ENCODE assay signal across 7 worm cellular contexts in the genomic region with DNA sequence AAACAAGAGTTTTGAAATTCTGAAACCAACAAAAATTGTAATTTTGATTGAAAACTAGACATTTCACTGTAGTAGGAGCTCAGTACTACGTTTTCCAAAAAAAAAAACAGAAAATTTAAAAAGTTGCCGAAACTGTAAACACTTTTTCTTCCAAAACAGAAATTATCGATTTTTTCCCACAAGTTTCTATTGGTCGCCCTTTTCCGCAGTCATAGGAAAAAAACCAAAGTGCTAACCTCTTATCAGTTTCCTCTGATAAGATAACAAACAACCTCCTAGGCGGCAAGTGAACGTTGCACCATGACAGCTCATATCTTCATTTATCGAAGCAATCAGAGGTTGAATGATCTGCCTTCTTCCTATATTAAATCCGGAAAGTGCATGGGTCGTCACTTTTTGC.
TF ChIP-seq lines count a peak whose summit lies in the region.

No protein-coding gene starts in this region.

TF ChIP-seq in whole organism, L1 larva, 84 proteins besides CTCF, POLR2A, EP300 and RAD21:
- TF ChIP-seq isw-1 (GFP tag; IDR thresholded peaks at IDR 0.05; lab: Robert Waterston, UW) (no peak), elt-2 (tag; optimal IDR thresholded peaks at IDR 0.05; lab: Kevin White, UChicago) (peak; percentile 79)

TF ChIP-seq in whole organism, L2 larva, 48 proteins besides CTCF, POLR2A, EP300 and RAD21:
- TF ChIP-seq mbf-1 (tag; optimal IDR thresholded peaks at IDR 0.05; lab: Kevin White, UChicago) (no peak), lsy-2 (tag; optimal IDR thresholded peaks at IDR 0.05; lab: Kevin White, UChicago) (peak in 1 of 2 experiments; percentile 1), ceh-16 (tag; optimal IDR thresholded peaks at IDR 0.05; lab: Kevin White, UChicago) (no peak), fos-1 (tag; optimal IDR thresholded peaks at IDR 0.05; lab: Kevin White, UChicago) (peak; percentile 72), alr-1 (tag; optimal IDR thresholded peaks at IDR 0.05; lab: Kevin White, UChicago) (no peak), gmeb-1 (tag; optimal IDR thresholded peaks at IDR 0.05; lab: Kevin White, UChicago) (peak; percentile 5)

TF ChIP-seq in whole organism, L3 larva, 47 proteins besides CTCF, POLR2A, EP300 and RAD21 (continues in another document):
- TF ChIP-seq nhr-25 (tag; optimal IDR thresholded peaks at IDR 0.05; lab: Kevin White, UChicago) (no peak), mdl-1 (tag; optimal IDR thresholded peaks at IDR 0.05; lab: Kevin White, UChicago) (no peak), eor-1 (tag; optimal IDR thresholded peaks at IDR 0.05; lab: Kevin White, UChicago) (no peak), lin-15B (tag; optimal IDR thresholded peaks at IDR 0.05; lab: Kevin White, UChicago) (no peak), ceh-82 (tag; optimal IDR thresholded peaks at IDR 0.05; lab: Kevin White, UChicago) (no peak), ceh-28 (tag; optimal IDR thresholded peaks at IDR 0.05; lab: Kevin White, UChicago) (peak; percentile 59), pqm-1 (tag; optimal IDR thresholded peaks at IDR 0.05; lab: Kevin White, UChicago) (peak; percentile 26), aly-2 (tag; optimal IDR thresholded peaks at IDR 0.05; lab: Kevin White, UChicago) (no peak), R02D3.7 (tag; optimal IDR thresholded peaks at IDR 0.05; lab: Kevin White, UChicago) (no peak), elt-2 (tag; optimal IDR thresholded peaks at IDR 0.05; lab: Kevin White, UChicago) (peak; percentile 83), egl-27 (tag; optimal IDR thresholded peaks at IDR 0.05; lab: Kevin White, UChicago) (no peak), zag-1 (tag; optimal IDR thresholded peaks at IDR 0.05; lab: Kevin White, UChicago) (no peak), elt-3 (tag; optimal IDR thresholded peaks at IDR 0.05; lab: Kevin White, UChicago) (no peak), skn-1 (tag; optimal IDR thresholded peaks at IDR 0.05; lab: Kevin White, UChicago) (no peak), ceh-16 (tag; optimal IDR thresholded peaks at IDR 0.05; lab: Kevin White, UChicago) (no peak), mml-1 (tag; optimal IDR thresholded peaks at IDR 0.05; lab: Kevin White, UChicago) (no peak), snpc-4 (tag; optimal IDR thresholded peaks at IDR 0.05; lab: Kevin White, UChicago) (no peak)

TF ChIP-seq in whole organism, L4 larva, 104 proteins besides CTCF, POLR2A, EP300 and RAD21 (continues in another document):
- TF ChIP-seq pqm-1 (tag; optimal IDR thresholded peaks at IDR 0.05; lab: Kevin White, UChicago), result peak; percentile 41
- peak; percentile 23 for TF ChIP-seq dve-1 (tag; optimal IDR thresholded peaks at IDR 0.05; lab: Kevin White, UChicago; ENCODE audit: insufficient read depth)
- no peak for TF ChIP-seq Y5F2A.4 (GFP tag; optimal IDR thresholded peaks at IDR 0.05; lab: Kevin White, UChicago)
- TF ChIP-seq ztf-7 (tag; optimal IDR thresholded peaks at IDR 0.05; lab: Kevin White, UChicago), result no peak
- no peak for TF ChIP-seq daf-12 (tag; optimal IDR thresholded peaks at IDR 0.05; lab: Kevin White, UChicago)
- no peak for TF ChIP-seq egl-27 (tag; optimal IDR thresholded peaks at IDR 0.05; lab: Kevin White, UChicago)
- no peak for TF ChIP-seq Y105C5A.15 (GFP tag; IDR thresholded peaks at IDR 0.05; lab: Robert Waterston, UW)
- no peak for TF ChIP-seq F44E2.7 (GFP tag; IDR thresholded peaks at IDR 0.05; lab: Robert Waterston, UW)
- TF ChIP-seq nhr-48 (tag; optimal IDR thresholded peaks at IDR 0.05; lab: Kevin White, UChicago), result no peak
- TF ChIP-seq duxl-1 (tag; optimal IDR thresholded peaks at IDR 0.05; lab: Kevin White, UChicago; ENCODE audit: poor library complexity), result peak; percentile 40
- no peak for TF ChIP-seq attf-4 (tag; optimal IDR thresholded peaks at IDR 0.05; lab: Kevin White, UChicago)
- TF ChIP-seq daf-16 (GFP tag; optimal IDR thresholded peaks at IDR 0.05; lab: Kevin White, UChicago), result no peak
- TF ChIP-seq daf-16 (tag; optimal IDR thresholded peaks at IDR 0.05; lab: Kevin White, UChicago), result peak; percentile 62
- 0 out of 2 replicates have a peak, but pooled peaks have one; percentile 29 for TF ChIP-seq tra-1 (GFP tag; IDR thresholded peaks at IDR 0.05; lab: Robert Waterston, UW)
- no peak for TF ChIP-seq ZK337.2 (GFP tag; IDR thresholded peaks at IDR 0.05; lab: Robert Waterston, UW)
- no peak for TF ChIP-seq gei-8 (GFP tag; optimal IDR thresholded peaks at IDR 0.05; lab: Kevin White, UChicago)

TF ChIP-seq in whole organism, late embryonic, 69 proteins besides CTCF, POLR2A, EP300 and RAD21:
- peak; percentile 92 for TF ChIP-seq elt-2 (tag; optimal IDR thresholded peaks at IDR 0.05; lab: Kevin White, UChicago)
- no peak for TF ChIP-seq fkh-10 (GFP tag; optimal IDR thresholded peaks at IDR 0.05; lab: Kevin White, UChicago)

TF ChIP-seq in whole organism, midembryonic, 9 proteins besides CTCF, POLR2A, EP300 and RAD21:
- TF ChIP-seq T22C8.4 (GFP tag; IDR thresholded peaks at IDR 0.05; lab: Robert Waterston, UW) (peak; percentile 19; the same call in 1 of the 2 replicates), klf-2 (GFP tag; conservative IDR thresholded peaks at IDR 0.05; lab: Robert Waterston, UW) (no peak)
TF ChIP-seq in whole organism, midembryonic: peak in this region for 1.

TF ChIP-seq in whole organism, young adult, 124 proteins besides CTCF, POLR2A, EP300 and RAD21:
- TF ChIP-seq ztf-3 (GFP tag; optimal IDR thresholded peaks at IDR 0.05; lab: Kevin White, UChicago) (no peak), sptf-2 (GFP tag; optimal IDR thresholded peaks at IDR 0.05; lab: Kevin White, UChicago) (no peak), nfyb-1 (GFP tag; IDR thresholded peaks at IDR 0.05; lab: Robert Waterston, UW) (peak; percentile 17; the same call in 1 of the 2 replicates), aptf-2 (GFP tag; conservative IDR thresholded peaks at IDR 0.05; lab: Robert Waterston, UW) (no peak)
TF ChIP-seq in whole organism, young adult: peak in this region for 1.
